Worm (Caenorhabditis elegans): ENCODE measurements around the gene trpp-9.

DNA sequence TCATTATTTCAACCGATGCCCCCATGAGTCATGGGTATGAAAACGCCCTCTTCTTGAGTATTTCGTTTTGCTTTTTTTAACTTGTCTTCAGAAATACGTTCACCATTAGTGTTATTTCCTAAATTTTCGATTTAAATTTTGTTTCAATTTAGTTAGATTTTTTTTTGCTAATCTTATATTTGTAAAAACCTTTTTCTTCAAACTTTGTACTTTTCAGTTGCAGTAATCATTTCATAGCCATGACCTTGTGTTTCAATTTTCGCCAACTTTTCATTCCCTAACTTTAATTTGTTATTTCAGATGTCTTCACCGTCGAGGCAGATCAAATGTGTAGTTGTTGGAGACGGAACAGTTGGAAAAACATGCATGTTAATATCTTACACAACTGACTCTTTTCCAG lies 15.4 kb upstream of the trpp-9 start, which contains the start of gene mig-2:
- TF ChIP-seq dao-5 (tag; optimal IDR thresholded peaks at IDR 0.05) (no peak), him-1 (tag; optimal IDR thresholded peaks at IDR 0.05) (no peak)
